Fruit fly (Drosophila melanogaster) whole organism, pupa: Measurements from ENCODE around the gene CG43736.

Experiments
- CG10348 ChIP-seq: fragments of 200-800 bp; sonication (Bioruptor generic); IDR thresholded peaks from 2 replicates; pipeline ENCODE4 v1.3.6; 2022; ENCODE audit warnings: missing biosample characterization, missing genetic modification characterization
- CG12605 ChIP-seq: fragments of 200-800 bp; sonication (Bioruptor generic); IDR thresholded peaks from 2 replicates; pipeline ENCODE4 v1.3.6; 2022; ENCODE audit warnings: missing biosample characterization, missing genetic modification characterization
- CG13204 ChIP-seq: fragments of 200-800 bp; sonication (Bioruptor generic); optimal IDR thresholded peaks from 2 replicates; lab custom pipeline; 2018; ENCODE audit warnings: missing biosample characterization, mild to moderate bottlenecking, missing genetic modification characterization, moderate library complexity
- CG14655 ChIP-seq: fragments of 200-800 bp; sonication (Bioruptor generic); optimal IDR thresholded peaks from 3 replicates; lab custom pipeline; 2017; ENCODE audit warnings: mild to moderate bottlenecking, missing biosample characterization, missing genetic modification reagents, missing genetic modification characterization
- CG15710 ChIP-seq: fragments of 200-800 bp; sonication (Bioruptor generic); optimal IDR thresholded peaks from 2 replicates; lab custom pipeline; 2018; ENCODE audit warnings: missing biosample characterization, mild to moderate bottlenecking, missing genetic modification characterization, moderate library complexity
- CG17806 ChIP-seq: fragments of 200-800 bp; sonication (Bioruptor generic); optimal IDR thresholded peaks from 2 replicates; lab custom pipeline; 2018; ENCODE audit warnings: missing biosample characterization, mild to moderate bottlenecking, missing genetic modification characterization, moderate library complexity
- CG32121 ChIP-seq: fragments of 200-800 bp; sonication (Bioruptor generic); IDR thresholded peaks from 2 replicates; pipeline ENCODE4 v1.3.6; 2022; ENCODE audit warnings: missing biosample characterization, missing genetic modification characterization
- CG34367 ChIP-seq: fragments of 200-800 bp; sonication (Bioruptor generic); optimal IDR thresholded peaks from 2 replicates; lab custom pipeline; 2018; ENCODE audit warnings: missing biosample characterization, mild to moderate bottlenecking, missing genetic modification characterization
- CG4496 ChIP-seq: fragments of 200-800 bp; sonication (Bioruptor generic); IDR thresholded peaks from 3 replicates; pipeline ENCODE4 v1.3.6; 2022; ENCODE audit warnings: missing biosample characterization, missing genetic modification characterization
- CG8159 ChIP-seq: fragments of 200-800 bp; sonication (Bioruptor generic); optimal IDR thresholded peaks from 3 replicates; lab custom pipeline; 2018; ENCODE audit warnings: missing biosample characterization, mild to moderate bottlenecking, missing genetic modification characterization, moderate library complexity
- CG8301 ChIP-seq: fragments of 200-800 bp; sonication (Bioruptor generic); optimal IDR thresholded peaks from 2 replicates; lab custom pipeline; 2018; ENCODE audit warnings: missing biosample characterization, mild to moderate bottlenecking, missing genetic modification characterization
- CG9948 ChIP-seq: fragments of 200-800 bp; sonication (Bioruptor generic); optimal IDR thresholded peaks from 2 replicates; lab custom pipeline; 2018; ENCODE audit warnings: missing biosample characterization, mild to moderate bottlenecking, missing genetic modification characterization, moderate library complexity
- D1 ChIP-seq: fragments of 200-800 bp; sonication (Bioruptor generic); optimal IDR thresholded peaks from 2 replicates; lab custom pipeline; 2018; ENCODE audit warnings: missing biosample characterization, mild to moderate bottlenecking, missing genetic modification characterization, moderate library complexity
- EcR ChIP-seq: fragments of 200-800 bp; sonication (Bioruptor generic); optimal IDR thresholded peaks from 3 replicates; lab custom pipeline; 2019; ENCODE audit warnings: missing biosample characterization, missing genetic modification characterization, mild to moderate bottlenecking, moderate library complexity, missing genetic modification reagents
- Ets98B ChIP-seq: fragments of 200-800 bp; sonication (Bioruptor generic); IDR thresholded peaks from 2 replicates; pipeline ENCODE4 v1.3.6; 2022; ENCODE audit warnings: missing biosample characterization, missing genetic modification characterization
- Pif1A ChIP-seq: fragments of 200-800 bp; sonication (Bioruptor generic); optimal IDR thresholded peaks from 3 replicates; lab custom pipeline; 2016; ENCODE audit warnings: missing biosample characterization, missing genetic modification characterization
- Pif1B ChIP-seq: fragments of 200-800 bp; sonication (Bioruptor generic); optimal IDR thresholded peaks from 3 replicates; lab custom pipeline; 2016; ENCODE audit warnings: missing biosample characterization, missing genetic modification characterization
- Snoo ChIP-seq: fragments of 200-800 bp; sonication (Bioruptor generic); optimal IDR thresholded peaks from 3 replicates; lab custom pipeline; 2017; ENCODE audit warnings: missing biosample characterization, mild to moderate bottlenecking, missing genetic modification characterization, inconsistent platforms
- fd96Ca ChIP-seq: fragments of 200-800 bp; sonication (Bioruptor generic); IDR thresholded peaks from 3 replicates; pipeline ENCODE4 v1.3.6; 2022; ENCODE audit warnings: missing biosample characterization, missing genetic modification characterization
- gl ChIP-seq: fragments of 200-800 bp; sonication (Bioruptor generic); optimal IDR thresholded peaks from 2 replicates; lab custom pipeline; 2018; ENCODE audit warnings: missing biosample characterization, mild to moderate bottlenecking, missing genetic modification characterization
- rn ChIP-seq: fragments of 200-800 bp; sonication (Bioruptor generic); IDR thresholded peaks from 2 replicates; pipeline ENCODE4 v1.3.6; 2022; ENCODE audit warnings: missing biosample characterization, missing genetic modification characterization

Gene CG43736

dm6 chrX:6843841-6844440 lies 19.7 kb upstream of the CG43736 start, which contains the start of the genes CG14435 and Tmf:
Gene CG14435 (minus strand): TSS chrX:6843921.
Gene Tmf (plus strand): TSS chrX:6844341.
- peak; percentile 39 for TF ChIP-seq rn (GFP tag; lab: Robert Waterston, UW)
- TF ChIP-seq CG4496 = peak; percentile 82
- TF ChIP-seq Pif1B (GFP tag; lab: Kevin White, UChicago) = no peak
- TF ChIP-seq CG13204 (GFP tag; lab: Kevin White, UChicago) = no peak
- peak; percentile 65 for TF ChIP-seq CG34367 (tag; lab: Kevin White, UChicago)
- TF ChIP-seq CG17806 = peak; percentile 68
- no peak for TF ChIP-seq CG12605 (GFP tag; lab: Robert Waterston, UW)
- TF ChIP-seq CG10348 = peak; percentile 55; the same call in 1 of the 2 replicates
- TF ChIP-seq Ets98B (GFP tag; lab: Robert Waterston, UW) = peak; percentile 73
- 0 out of 3 replicates have a peak, but pooled peaks have one; percentile 50 for TF ChIP-seq fd96Ca (GFP tag; lab: Robert Waterston, UW)
- TF ChIP-seq CG9948 (tag; lab: Kevin White, UChicago) = peak; percentile 71
- TF ChIP-seq CG32121 (GFP tag; lab: Robert Waterston, UW) = peak; percentile 68
- TF ChIP-seq CG14655 = peak; percentile 82
- peak; percentile 40 for TF ChIP-seq gl
- TF ChIP-seq Snoo (tag; lab: Kevin White, UChicago) = peak; percentile 67
- no peak for TF ChIP-seq D1 (tag; lab: Kevin White, UChicago)
- TF ChIP-seq EcR (GFP tag; lab: Kevin White, UChicago) = no peak
- peak; percentile 66 for TF ChIP-seq CG8301 (tag; lab: Kevin White, UChicago)
- peak; percentile 55 for TF ChIP-seq Pif1A
- peak; percentile 83 for TF ChIP-seq CG8159 (tag; lab: Kevin White, UChicago)
- peak; percentile 80 for TF ChIP-seq CG15710 (tag; lab: Kevin White, UChicago)

dm6 chrX:6849178-6849956 lies 14.3 kb upstream of the CG43736 start, which contains the start of the genes Cht11 and CG4558:
Gene Cht11 (minus strand): TSS chrX:6849517.
Gene CG4558 (plus strand): TSS chrX:6849770.
- TF ChIP-seq CG10348 (peak; percentile 40; the same call in 1 of the 2 replicates), CG4496 (peak; percentile 88), CG34367 (tag; lab: Kevin White, UChicago) (peak; percentile 68), CG14655 (peak; percentile 88), CG17806 (peak; percentile 72), EcR (GFP tag; lab: Kevin White, UChicago) (peak; percentile 92), D1 (tag; lab: Kevin White, UChicago) (no peak), rn (GFP tag; lab: Robert Waterston, UW) (peak; percentile 64), CG12605 (GFP tag; lab: Robert Waterston, UW) (peak; percentile 86), CG8301 (tag; lab: Kevin White, UChicago) (peak; percentile 76), CG9948 (tag; lab: Kevin White, UChicago) (peak; percentile 72), Pif1B (GFP tag; lab: Kevin White, UChicago) (peak; percentile 66), Pif1A (peak; percentile 75), Ets98B (GFP tag; lab: Robert Waterston, UW) (peak; percentile 78), gl (peak; percentile 12), Snoo (tag; lab: Kevin White, UChicago) (peak; percentile 73), fd96Ca (GFP tag; lab: Robert Waterston, UW) (peak; percentile 73; the same call in 1 of the 3 replicates), CG13204 (GFP tag; lab: Kevin White, UChicago) (peak; percentile 41), CG8159 (tag; lab: Kevin White, UChicago) (peak; percentile 83), CG15710 (tag; lab: Kevin White, UChicago) (peak; percentile 81), CG32121 (GFP tag; lab: Robert Waterston, UW) (peak; percentile 81)

dm6 chrX:6852574-6852973 lies 11.1 kb upstream of the CG43736 start:
- TF ChIP-seq CG4496 = peak; percentile 93
- peak; percentile 53 for TF ChIP-seq D1 (tag; lab: Kevin White, UChicago)
- TF ChIP-seq Pif1A = peak; percentile 92
- peak; percentile 92 for TF ChIP-seq CG15710 (tag; lab: Kevin White, UChicago)
- peak; percentile 90 for TF ChIP-seq CG17806
- TF ChIP-seq fd96Ca (GFP tag; lab: Robert Waterston, UW) = peak; percentile 91
- TF ChIP-seq EcR (GFP tag; lab: Kevin White, UChicago) = peak; percentile 47
- TF ChIP-seq CG34367 (tag; lab: Kevin White, UChicago) = peak; percentile 91
- peak; percentile 78 for TF ChIP-seq CG12605 (GFP tag; lab: Robert Waterston, UW)
- peak; percentile 88 for TF ChIP-seq Pif1B (GFP tag; lab: Kevin White, UChicago)
- TF ChIP-seq CG32121 (GFP tag; lab: Robert Waterston, UW) = peak; percentile 87
- peak; percentile 92 for TF ChIP-seq CG9948 (tag; lab: Kevin White, UChicago)
- TF ChIP-seq CG8301 (tag; lab: Kevin White, UChicago) = peak; percentile 90
- TF ChIP-seq CG14655 = peak; percentile 93
- TF ChIP-seq Ets98B (GFP tag; lab: Robert Waterston, UW) = peak; percentile 85
- TF ChIP-seq CG8159 (tag; lab: Kevin White, UChicago) = peak; percentile 93
- peak; percentile 81 for TF ChIP-seq gl
- TF ChIP-seq CG10348 = peak; percentile 76
- peak; percentile 91 for TF ChIP-seq Snoo (tag; lab: Kevin White, UChicago)
- peak; percentile 68 for TF ChIP-seq rn (GFP tag; lab: Robert Waterston, UW)
- TF ChIP-seq CG13204 (GFP tag; lab: Kevin White, UChicago) = peak; percentile 68

dm6 chrX:6853384-6853783 lies 10.3 kb upstream of the CG43736 start:
- TF ChIP-seq Ets98B (GFP tag; lab: Robert Waterston, UW) (no peak; the same call in 1 of the 2 replicates), CG8159 (tag; lab: Kevin White, UChicago) (no peak), Pif1B (GFP tag; lab: Kevin White, UChicago) (no peak), rn (GFP tag; lab: Robert Waterston, UW) (no peak), CG4496 (0 out of 3 replicates have a peak, but pooled peaks have one; percentile 46), CG32121 (GFP tag; lab: Robert Waterston, UW) (no peak; the same call in 1 of the 2 replicates), D1 (tag; lab: Kevin White, UChicago) (no peak), CG12605 (GFP tag; lab: Robert Waterston, UW) (peak; percentile 29; the same call in 1 of the 2 replicates), CG9948 (tag; lab: Kevin White, UChicago) (no peak), fd96Ca (GFP tag; lab: Robert Waterston, UW) (no peak), CG8301 (tag; lab: Kevin White, UChicago) (no peak), CG10348 (no peak), CG15710 (tag; lab: Kevin White, UChicago) (peak; percentile 37), CG14655 (peak; percentile 6), CG13204 (GFP tag; lab: Kevin White, UChicago) (peak; percentile 66), gl (peak; percentile 38), Pif1A (no peak), Snoo (tag; lab: Kevin White, UChicago) (no peak), CG34367 (tag; lab: Kevin White, UChicago) (no peak), EcR (GFP tag; lab: Kevin White, UChicago) (peak; percentile 63), CG17806 (no peak)
